Worm (Caenorhabditis elegans) whole organism, early embryonic: ENCODE data around the gene col-101.

Source experiments
- B0310.2 ChIP-seq: sonication (generic microtip); optimal IDR thresholded peaks from 2 replicates; lab custom pipeline; 2016; ENCODE audit warnings: mild to moderate bottlenecking, missing genetic modification characterization, missing compliant biosample characterization
- F13C5.2 ChIP-seq: sonication (generic microtip); optimal IDR thresholded peaks from 2 replicates; lab custom pipeline; 2017; ENCODE audit warnings: mild to moderate bottlenecking, missing genetic modification characterization, inconsistent platforms, missing compliant biosample characterization
- aly-1 ChIP-seq: sonication (generic microtip); optimal IDR thresholded peaks from 2 replicates; lab custom pipeline; 2016; ENCODE audit warnings: missing genetic modification characterization, missing compliant biosample characterization
- ama-1 ChIP-seq: fragments of 150-350 bp; optimal IDR thresholded peaks from 2 replicates; lab custom pipeline; 2014
- ceh-13 ChIP-seq: fragments of 200-800 bp; sonication (Bioruptor generic); optimal IDR thresholded peaks from 2 replicates; lab custom pipeline; 2018; ENCODE audit warnings: mild to moderate bottlenecking, missing genetic modification characterization, missing compliant biosample characterization
- ceh-36 ChIP-seq: sonication (generic microtip); optimal IDR thresholded peaks from 2 replicates; lab custom pipeline; 2016; ENCODE audit warnings: missing genetic modification characterization, inconsistent platforms, missing compliant biosample characterization
- ets-7 ChIP-seq: sonication (generic microtip); optimal IDR thresholded peaks from 2 replicates; lab custom pipeline; 2016; ENCODE audit warnings: missing genotype, missing genetic modification characterization, missing compliant biosample characterization
- flt-1 ChIP-seq: fragments of 200-800 bp; sonication (Bioruptor generic); IDR thresholded peaks from 2 replicates; pipeline ENCODE4 v1.3.6; 2022; ENCODE audit warnings: missing genetic modification characterization, missing compliant biosample characterization
- hmbx-1 ChIP-seq: sonication (generic microtip); optimal IDR thresholded peaks from 2 replicates; lab custom pipeline; 2016; ENCODE audit warnings: mild to moderate bottlenecking, missing genetic modification characterization, missing compliant biosample characterization
- hmg-4 ChIP-seq: fragments of 200-800 bp; sonication (Bioruptor generic); optimal IDR thresholded peaks from 2 replicates; lab custom pipeline; 2018; ENCODE audit warnings: mild to moderate bottlenecking, missing genetic modification characterization, missing compliant biosample characterization
- hnd-1 ChIP-seq: sonication (generic microtip); optimal IDR thresholded peaks from 2 replicates; lab custom pipeline; 2016; ENCODE audit warnings: missing genetic modification characterization, missing compliant biosample characterization
- pes-1 ChIP-seq: fragments of 200-800 bp; sonication (Bioruptor generic); IDR thresholded peaks from 2 replicates; pipeline ENCODE4 v1.3.6; 2022; ENCODE audit warnings: missing genetic modification reagents, missing genetic modification characterization, missing compliant biosample characterization
- scrt-1 ChIP-seq: fragments of 200-800 bp; sonication (Bioruptor generic); IDR thresholded peaks from 2 replicates; pipeline ENCODE4 v1.3.6; 2022; ENCODE audit warnings: missing genetic modification characterization, missing compliant biosample characterization
- sea-1 ChIP-seq: fragments of 200-800 bp; sonication (Bioruptor generic); conservative IDR thresholded peaks from 2 replicates; pipeline ENCODE4 v1.3.6; 2022; ENCODE audit warnings: missing genetic modification characterization, missing compliant biosample characterization
- tbx-11 ChIP-seq: fragments of 200-800 bp; sonication (Bioruptor generic); IDR thresholded peaks from 2 replicates; pipeline ENCODE4 v1.3.6; 2022; ENCODE audit warnings: missing genetic modification characterization, missing compliant biosample characterization
- tbx-37 ChIP-seq: fragments of 200-800 bp; sonication (Bioruptor generic); conservative IDR thresholded peaks from 2 replicates; pipeline ENCODE4 v1.3.6; 2022; ENCODE audit warnings: missing genetic modification reagents, missing genetic modification characterization, missing compliant biosample characterization

Gene col-101

ce11 chrIV:278284-278683 is 48.5 kb downstream of the col-101 start:
- TF ChIP-seq ets-7 (tag; lab: Kevin White, UChicago) (no peak), tbx-37 (GFP tag; lab: Robert Waterston, UW) (no peak), pes-1 (GFP tag; lab: Robert Waterston, UW) (no peak), tbx-11 (no peak), flt-1 (GFP tag; lab: Robert Waterston, UW) (no peak), F13C5.2 (no peak), ceh-36 (tag; lab: Kevin White, UChicago) (no peak), hmbx-1 (tag; lab: Kevin White, UChicago) (no peak), aly-1 (tag; lab: Kevin White, UChicago) (no peak), ama-1 (lab: Kevin White, UChicago) (no peak), ceh-13 (GFP tag; lab: Kevin White, UChicago) (no peak), hmg-4 (GFP tag; lab: Kevin White, UChicago) (no peak), B0310.2 (tag; lab: Kevin White, UChicago) (no peak), scrt-1 (GFP tag; lab: Robert Waterston, UW) (no peak), sea-1 (GFP tag; lab: Robert Waterston, UW) (no peak), hnd-1 (no peak)
